Fruit fly (Drosophila melanogaster): Measurements from ENCODE around the gene Cyp4g1.

Gene Cyp4g1

dm6 chrX:457803-458202 lies 11.3 kb downstream of the Cyp4g1 start (continued):
- TF ChIP-seq CG4730 (GFP tag; IDR thresholded peaks at IDR 0.05) (0 out of 2 replicates have a peak, but pooled peaks have one; percentile 18), scrt (GFP tag; optimal IDR thresholded peaks at IDR 0.05) (no peak), fd102C (GFP tag; optimal IDR thresholded peaks at IDR 0.05) (peak; percentile 33), Lhr (GFP tag; optimal IDR thresholded peaks at IDR 0.05) (no peak), gcm2 (GFP tag; optimal IDR thresholded peaks at IDR 0.05) (no peak), knrl (GFP tag; IDR thresholded peaks at IDR 0.05; ENCODE audit: partially characterized antibody) (no peak), CG6813 (GFP tag; optimal IDR thresholded peaks at IDR 0.05) (peak; percentile 7), BtbVII (GFP tag; optimal IDR thresholded peaks at IDR 0.05) (no peak), insv (GFP tag; optimal IDR thresholded peaks at IDR 0.05) (no peak), Spps (tag; optimal IDR thresholded peaks at IDR 0.05) (peak; percentile 19), Oaz (GFP tag; IDR thresholded peaks at IDR 0.05) (no peak), kay (GFP tag; optimal IDR thresholded peaks at IDR 0.05) (no peak), Xbp1 (GFP tag; optimal IDR thresholded peaks at IDR 0.05) (no peak), CG9437 (GFP tag; optimal IDR thresholded peaks at IDR 0.05) (no peak), CG7556 (GFP tag; optimal IDR thresholded peaks at IDR 0.05) (peak; percentile 31), gro (GFP tag; optimal IDR thresholded peaks at IDR 0.05) (no peak), Hr51 (GFP tag; optimal IDR thresholded peaks at IDR 0.05) (no peak), wek (GFP tag; optimal IDR thresholded peaks at IDR 0.05) (no peak), slbo (GFP tag; IDR thresholded peaks at IDR 0.05) (no peak), ase (GFP tag; IDR thresholded peaks at IDR 0.05) (no peak), nerfin-1 (tag; optimal IDR thresholded peaks at IDR 0.05) (peak; percentile 21), pnt (GFP tag; optimal IDR thresholded peaks at IDR 0.05) (no peak), lilli (GFP tag; optimal IDR thresholded peaks at IDR 0.05) (no peak), CG14050 (GFP tag; IDR thresholded peaks at IDR 0.05) (no peak), D19A (tag; optimal IDR thresholded peaks at IDR 0.05) (peak; percentile 77), sima (GFP tag; optimal IDR thresholded peaks at IDR 0.05) (no peak), Kr (GFP tag; optimal IDR thresholded peaks at IDR 0.05) (no peak), ara (GFP tag; IDR thresholded peaks at IDR 0.05) (0 out of 2 replicates have a peak, but pooled peaks have one; percentile 17), CG18262 (tag; optimal IDR thresholded peaks at IDR 0.05) (peak; percentile 83), B-H2 (GFP tag; optimal IDR thresholded peaks at IDR 0.05) (no peak), Bdp1 (GFP tag; optimal IDR thresholded peaks at IDR 0.05) (no peak), bsh (GFP tag; optimal IDR thresholded peaks at IDR 0.05) (peak in 1 of 2 experiments; percentile 36), sc (optimal IDR thresholded peaks at IDR 0.05) (no peak), sc (GFP tag; optimal IDR thresholded peaks at IDR 0.05) (peak; percentile 19), az2 (GFP tag; optimal IDR thresholded peaks at IDR 0.05) (no peak), CG7357 (GFP tag; IDR thresholded peaks at IDR 0.05) (no peak), CG7928 (GFP tag; optimal IDR thresholded peaks at IDR 0.05) (no peak), CG15514 (GFP tag; optimal IDR thresholded peaks at IDR 0.05) (no peak), CG17568 (GFP tag; optimal IDR thresholded peaks at IDR 0.05) (no peak), CG14667 (GFP tag; IDR thresholded peaks at IDR 0.05) (no peak), Gug (GFP tag; IDR thresholded peaks at IDR 0.05) (no peak), CG13123 (GFP tag; optimal IDR thresholded peaks at IDR 0.05) (no peak), CG11093 (GFP tag; IDR thresholded peaks at IDR 0.05) (no peak), CG12659 (GFP tag; optimal IDR thresholded peaks at IDR 0.05) (no peak), Optix (GFP tag; IDR thresholded peaks at IDR 0.05) (no peak), CG8924 (tag; optimal IDR thresholded peaks at IDR 0.05) (peak; percentile 60), prd (optimal IDR thresholded peaks at IDR 0.05) (no peak), prd (GFP tag; IDR thresholded peaks at IDR 0.05) (peak; percentile 58; the same call in 1 of the 3 replicates), dm (GFP tag; optimal IDR thresholded peaks at IDR 0.05) (no peak), CG12744 (GFP tag; optimal IDR thresholded peaks at IDR 0.05) (no peak), ab (GFP tag; optimal IDR thresholded peaks at IDR 0.05) (no peak), Doc3 (GFP tag; IDR thresholded peaks at IDR 0.05; ENCODE audit: partially characterized antibody) (no peak)
